Worm (Caenorhabditis elegans): ENCODE results near the gene nhr-96.

The nhr-96 gene

ce11 chrV:2215352-2215751 is 17.9 kb upstream of the nhr-96 start, which contains the start of gene nstp-8:
Gene nstp-8 (plus strand): TSS chrV:2215652.
- TF ChIP-seq dao-5 (tag; optimal IDR thresholded peaks at IDR 0.05): no peak
- no peak for TF ChIP-seq him-1 (tag; optimal IDR thresholded peaks at IDR 0.05)
- TF ChIP-seq W03F9.2 (tag; optimal IDR thresholded peaks at IDR 0.05): no peak

ce11 chrV:2216927-2217326 is 16.4 kb upstream of the nhr-96 start:
- no peak for TF ChIP-seq him-1 (tag; optimal IDR thresholded peaks at IDR 0.05)
- no peak for TF ChIP-seq W03F9.2 (tag; optimal IDR thresholded peaks at IDR 0.05)
- TF ChIP-seq dao-5 (tag; optimal IDR thresholded peaks at IDR 0.05): no peak

- TF ChIP-seq dao-5 (tag; optimal IDR thresholded peaks at IDR 0.05) (no peak), him-1 (tag; optimal IDR thresholded peaks at IDR 0.05) (no peak), W03F9.2 (tag; optimal IDR thresholded peaks at IDR 0.05) (no peak)
Observed at ce11 chrV:2218803-2219202, 14.5 kb upstream of the nhr-96 start, which contains the start of gene nhr-56. Gene nhr-56 (plus strand): TSS chrV:2219004.

- TF ChIP-seq W03F9.2 (tag; optimal IDR thresholded peaks at IDR 0.05) (no peak), him-1 (tag; optimal IDR thresholded peaks at IDR 0.05) (no peak), dao-5 (tag; optimal IDR thresholded peaks at IDR 0.05) (no peak)
Observed at ce11 chrV:2221764-2222163, 11.5 kb upstream of the nhr-96 start, which contains the start of gene nhr-128. Gene nhr-128 (plus strand): TSS chrV:2222064.

- no peak for TF ChIP-seq him-1 (tag; optimal IDR thresholded peaks at IDR 0.05)
- no peak for TF ChIP-seq W03F9.2 (tag; optimal IDR thresholded peaks at IDR 0.05)
- no peak for TF ChIP-seq dao-5 (tag; optimal IDR thresholded peaks at IDR 0.05)
Observed at ce11 chrV:2225130-2225529, 8.1 kb upstream of the nhr-96 start, which contains the start of gene nhr-103. Gene nhr-103 (plus strand): TSS chrV:2225430.

ce11 chrV:2226903-2227302 is 6.4 kb upstream of the nhr-96 start, which contains the start of gene nhr-18:
Gene nhr-18 (plus strand): TSS chrV:2227203.
- TF ChIP-seq him-1 (tag; optimal IDR thresholded peaks at IDR 0.05): no peak
- TF ChIP-seq W03F9.2 (tag; optimal IDR thresholded peaks at IDR 0.05): no peak
- TF ChIP-seq dao-5 (tag; optimal IDR thresholded peaks at IDR 0.05): no peak

ce11 chrV:2228781-2229180 is 4.5 kb upstream of the nhr-96 start, which contains the start of gene nhr-126:
Gene nhr-126 (plus strand): TSS chrV:2229081.
- TF ChIP-seq dao-5 (tag; optimal IDR thresholded peaks at IDR 0.05) (no peak), W03F9.2 (tag; optimal IDR thresholded peaks at IDR 0.05) (no peak), him-1 (tag; optimal IDR thresholded peaks at IDR 0.05) (no peak)

ce11 chrV:2230912-2231311 is 2.4 kb upstream of the nhr-96 start, which contains the start of gene nhr-134:
Gene nhr-134 (plus strand): TSS chrV:2231223.
- no peak for TF ChIP-seq W03F9.2 (tag; optimal IDR thresholded peaks at IDR 0.05)
- TF ChIP-seq dao-5 (tag; optimal IDR thresholded peaks at IDR 0.05): no peak
- TF ChIP-seq him-1 (tag; optimal IDR thresholded peaks at IDR 0.05): no peak

ce11 chrV:2235848-2236247 is 2.6 kb downstream of the nhr-96 start, which contains the start of gene cyp-33C4:
Gene cyp-33C4 (plus strand): TSS chrV:2236140.
- no peak for TF ChIP-seq W03F9.2 (tag; optimal IDR thresholded peaks at IDR 0.05)

- no peak for TF ChIP-seq dao-5 (tag; optimal IDR thresholded peaks at IDR 0.05)
- no peak for TF ChIP-seq W03F9.2 (tag; optimal IDR thresholded peaks at IDR 0.05)
- TF ChIP-seq him-1 (tag; optimal IDR thresholded peaks at IDR 0.05): no peak
Observed at ce11 chrV:2238012-2238411, 4.7 kb downstream of the nhr-96 start.

ce11 chrV:2242630-2243029 is 9.4 kb downstream of the nhr-96 start, which contains the start of gene cyp-33C3:
Gene cyp-33C3 (plus strand): TSS chrV:2242778.
- TF ChIP-seq him-1 (tag; optimal IDR thresholded peaks at IDR 0.05) (no peak), dao-5 (tag; optimal IDR thresholded peaks at IDR 0.05) (no peak), W03F9.2 (tag; optimal IDR thresholded peaks at IDR 0.05) (no peak)

ce11 chrV:2244751-2245150 is 11.5 kb downstream of the nhr-96 start, which contains the start of gene cyp-33C5:
Gene cyp-33C5 (plus strand): TSS chrV:2245004.
- TF ChIP-seq dao-5 (tag; optimal IDR thresholded peaks at IDR 0.05) (no peak), him-1 (tag; optimal IDR thresholded peaks at IDR 0.05) (no peak), W03F9.2 (tag; optimal IDR thresholded peaks at IDR 0.05) (no peak)

- no peak for TF ChIP-seq dao-5 (tag; optimal IDR thresholded peaks at IDR 0.05)
- TF ChIP-seq W03F9.2 (tag; optimal IDR thresholded peaks at IDR 0.05): no peak
- TF ChIP-seq him-1 (tag; optimal IDR thresholded peaks at IDR 0.05): no peak
Observed at ce11 chrV:2249310-2249709, 16.0 kb downstream of the nhr-96 start, which contains the start of gene cyp-33C6. Gene cyp-33C6 (minus strand): TSS chrV:2249410.

- TF ChIP-seq W03F9.2 (tag; optimal IDR thresholded peaks at IDR 0.05) (no peak), dao-5 (tag; optimal IDR thresholded peaks at IDR 0.05) (no peak), him-1 (tag; optimal IDR thresholded peaks at IDR 0.05) (no peak)
Observed at ce11 chrV:2250126-2250590, 16.9 kb downstream of the nhr-96 start, which contains the start of gene cyp-33C7. Gene cyp-33C7 (plus strand): TSS chrV:2250540.

ce11 chrV:2251774-2252173 is 18.5 kb downstream of the nhr-96 start:
- no peak for TF ChIP-seq W03F9.2 (tag; optimal IDR thresholded peaks at IDR 0.05)
